Fruit fly (Drosophila melanogaster): ENCODE results near the gene CG11983.
A peak's percentile ranks its signal among the peaks of the same experiment; 100 is the strongest.

The CG11983 gene

DNA sequence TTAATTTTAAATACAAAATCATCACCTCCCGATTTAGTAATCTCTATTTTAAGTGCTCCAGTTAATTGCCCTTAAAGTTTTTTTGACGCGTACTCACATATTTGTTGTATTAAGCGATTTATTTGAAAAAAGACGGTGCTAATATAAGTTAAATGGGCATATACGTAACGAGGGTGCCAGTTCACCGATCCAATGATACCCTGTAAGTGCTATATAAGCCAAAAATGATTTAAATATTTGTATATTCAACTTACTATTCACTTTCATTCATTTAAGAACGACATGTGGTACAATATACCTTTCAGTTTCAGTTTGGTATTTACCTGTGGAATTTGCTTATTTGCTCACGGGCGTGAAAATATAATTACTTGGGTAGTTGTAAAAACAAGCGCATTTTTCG lies 5.6 kb upstream of the CG11983 start:
- TF ChIP-seq twi (tag; optimal IDR thresholded peaks at IDR 0.05) (no peak), row (GFP tag; IDR thresholded peaks at IDR 0.05) (peak; percentile 21; the same call in 1 of the 3 replicates), Med (GFP tag) (peak; percentile 73), CG18011 (GFP tag; optimal IDR thresholded peaks at IDR 0.05) (no peak), dm (GFP tag; optimal IDR thresholded peaks at IDR 0.05) (no peak), CG5953 (GFP tag; IDR thresholded peaks at IDR 0.05) (no peak), Ada2b (GFP tag; IDR thresholded peaks at IDR 0.05) (no peak), sd (tag; optimal IDR thresholded peaks at IDR 0.05) (peak; percentile 34), Sox100B (GFP tag; optimal IDR thresholded peaks at IDR 0.05) (no peak), CG11085 (GFP tag; IDR thresholded peaks at IDR 0.05) (no peak), D19B (GFP tag; optimal IDR thresholded peaks at IDR 0.05) (peak; percentile 75), Hmr (GFP tag; optimal IDR thresholded peaks at IDR 0.05) (peak; percentile 4), CG3726 (GFP tag; IDR thresholded peaks at IDR 0.05) (0 out of 3 replicates have a peak, but pooled peaks have one; percentile 6), Fer3 (tag; optimal IDR thresholded peaks at IDR 0.05) (peak; percentile 10), CG12155 (GFP tag; optimal IDR thresholded peaks at IDR 0.05) (no peak), CG2120 (GFP tag; optimal IDR thresholded peaks at IDR 0.05) (peak; percentile 19), Ssrp (tag; optimal IDR thresholded peaks at IDR 0.05) (no peak)

DNA sequence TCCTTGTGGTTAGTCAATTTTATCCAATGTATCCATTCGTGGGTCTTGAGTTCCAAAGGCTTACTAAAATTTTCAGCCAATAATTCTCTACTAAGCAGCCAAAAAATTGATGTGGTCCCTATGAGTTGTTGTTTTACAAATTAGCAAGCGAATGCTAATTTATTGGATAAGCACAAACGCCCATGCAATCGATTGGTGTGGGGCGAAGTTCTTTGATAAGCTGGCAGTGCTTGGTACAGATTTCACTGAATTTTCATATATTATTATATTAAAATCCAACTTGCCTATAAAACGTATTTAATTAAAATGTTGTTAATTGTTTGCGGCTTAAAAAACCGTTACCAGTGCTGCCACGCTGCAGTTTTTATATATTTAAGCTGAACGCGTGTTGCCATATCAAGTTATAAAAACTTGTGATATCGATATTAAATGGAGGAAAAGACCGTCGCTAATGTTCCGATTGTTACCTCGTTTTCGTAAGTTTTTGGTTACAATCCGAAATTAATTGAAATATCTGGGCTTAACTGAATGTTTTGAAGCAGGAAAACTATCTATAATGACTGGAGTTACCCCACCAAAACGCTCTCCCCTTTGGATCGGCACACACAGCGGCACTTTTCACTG lies 4.4 kb upstream of the CG11983 start, which contains the start of the genes CG31100 and CG11980:
Gene CG31100, minus strand, starts transcription at position 51 of the 624 bp plus-strand sequence.
Gene CG11980, plus strand, starts transcription at position 418 of the 624 bp plus-strand sequence.
- TF ChIP-seq Atf3 (GFP tag; optimal IDR thresholded peaks at IDR 0.05) (no peak), Adf1 (GFP tag; IDR thresholded peaks at IDR 0.05) (no peak), hbn (GFP tag; IDR thresholded peaks at IDR 0.05; ENCODE audit: partially characterized antibody) (peak; percentile 73), Ets97D (GFP tag; optimal IDR thresholded peaks at IDR 0.05) (peak; percentile 78), CG15479 (GFP tag; optimal IDR thresholded peaks at IDR 0.05) (no peak), Neu2 (GFP tag; optimal IDR thresholded peaks at IDR 0.05; ENCODE audit: borderline replicate concordance) (no peak), Atf-2 (GFP tag; optimal IDR thresholded peaks at IDR 0.05) (no peak), Camta (GFP tag; optimal IDR thresholded peaks at IDR 0.05) (no peak), stc (GFP tag; IDR thresholded peaks at IDR 0.05) (no peak), repo (GFP tag; optimal IDR thresholded peaks at IDR 0.05) (no peak), CG4820 (GFP tag; optimal IDR thresholded peaks at IDR 0.05) (no peak), CG30020 (tag; optimal IDR thresholded peaks at IDR 0.05) (no peak), Mad (GFP tag; optimal IDR thresholded peaks at IDR 0.05) (no peak), lola (GFP tag; optimal IDR thresholded peaks at IDR 0.05) (no peak), CoRest (tag; optimal IDR thresholded peaks at IDR 0.05) (peak; percentile 53), BtbVII (GFP tag; optimal IDR thresholded peaks at IDR 0.05) (no peak), btn (GFP tag; optimal IDR thresholded peaks at IDR 0.05) (no peak), Oli (tag; optimal IDR thresholded peaks at IDR 0.05) (no peak), abd-A (tag; optimal IDR thresholded peaks at IDR 0.05) (no peak), fu2 (GFP tag; optimal IDR thresholded peaks at IDR 0.05) (no peak), dmrt11E (tag; optimal IDR thresholded peaks at IDR 0.05) (no peak), Rx (GFP tag; IDR thresholded peaks at IDR 0.05) (no peak), wor (GFP tag; IDR thresholded peaks at IDR 0.05) (no peak), CG8478 (optimal IDR thresholded peaks at IDR 0.05) (no peak), hkb (optimal IDR thresholded peaks at IDR 0.05) (no peak), hkb (GFP tag; IDR thresholded peaks at IDR 0.05) (no peak), slbo (GFP tag; IDR thresholded peaks at IDR 0.05) (no peak), sim (GFP tag; IDR thresholded peaks at IDR 0.05) (no peak), CG4617 (GFP tag; optimal IDR thresholded peaks at IDR 0.05; ENCODE audit: borderline replicate concordance) (peak; percentile 73), Xbp1 (GFP tag; optimal IDR thresholded peaks at IDR 0.05) (no peak), CG4424 (GFP tag; optimal IDR thresholded peaks at IDR 0.05) (no peak), CG7987 (GFP tag; optimal IDR thresholded peaks at IDR 0.05) (no peak), Hmx (GFP tag; optimal IDR thresholded peaks at IDR 0.05) (no peak), CG10431 (GFP tag; optimal IDR thresholded peaks at IDR 0.05) (no peak), CG4730 (GFP tag; IDR thresholded peaks at IDR 0.05) (no peak)

Measured in whole organism, embryonic.